Worm (Caenorhabditis elegans): ENCODE measurements around the gene rsks-1.

Gene rsks-1

ce11 chrIII:11289876-11290275, 45.0 kb downstream of the rsks-1 start:
- TF ChIP-seq lin-26 (GFP tag; IDR thresholded peaks at IDR 0.05), result no peak
- no peak for TF ChIP-seq hmg-20 (GFP tag; IDR thresholded peaks at IDR 0.05)
- no peak for TF ChIP-seq dpff-1 (tag; optimal IDR thresholded peaks at IDR 0.05)
- TF ChIP-seq zfh-2 (GFP tag; conservative IDR thresholded peaks at IDR 0.05), result no peak
- TF ChIP-seq lsl-1 (GFP tag; optimal IDR thresholded peaks at IDR 0.05), result peak; percentile 97
- 0 out of 2 replicates have a peak, but pooled peaks have one; percentile 31 for TF ChIP-seq ztf-28 (GFP tag; IDR thresholded peaks at IDR 0.05)
- TF ChIP-seq B0019.2 (GFP tag; conservative IDR thresholded peaks at IDR 0.05), result 0 out of 2 replicates have a peak, but pooled peaks have one; percentile 15
- no peak for TF ChIP-seq chd-7 (tag; optimal IDR thresholded peaks at IDR 0.05)
- TF ChIP-seq Y95B8A.8 (GFP tag; IDR thresholded peaks at IDR 0.05), result no peak
- no peak for TF ChIP-seq ztf-26 (tag; optimal IDR thresholded peaks at IDR 0.05)
- no peak for TF ChIP-seq nhr-179 (tag; optimal IDR thresholded peaks at IDR 0.05)
- TF ChIP-seq snpc-1.3 (tag; optimal IDR thresholded peaks at IDR 0.05; ENCODE audit: insufficient read depth), result peak; percentile 48
- peak; percentile 81 for TF ChIP-seq xnd-1 (tag; optimal IDR thresholded peaks at IDR 0.05)
- TF ChIP-seq ccch-3 (GFP tag; optimal IDR thresholded peaks at IDR 0.05), result no peak
- peak; percentile 70 for TF ChIP-seq efl-1 (GFP tag; optimal IDR thresholded peaks at IDR 0.05)
- TF ChIP-seq dox-1 (GFP tag; IDR thresholded peaks at IDR 0.05), result no peak
- no peak for TF ChIP-seq hmg-1.2 (GFP tag; IDR thresholded peaks at IDR 0.05)
- peak; percentile 49; the same call in 1 of the 2 replicates for TF ChIP-seq C17E4.6 (GFP tag; IDR thresholded peaks at IDR 0.05)
- TF ChIP-seq ceh-100 (GFP tag; IDR thresholded peaks at IDR 0.05), result 0 out of 2 replicates have a peak, but pooled peaks have one; percentile 29
- TF ChIP-seq die-1 (tag; optimal IDR thresholded peaks at IDR 0.05), result no peak
- peak; percentile 86 for TF ChIP-seq F33H1.4 (GFP tag; IDR thresholded peaks at IDR 0.05)
- TF ChIP-seq tbp1 (GFP tag; optimal IDR thresholded peaks at IDR 0.05), result no peak
- TF ChIP-seq nfya-2 (GFP tag; IDR thresholded peaks at IDR 0.05), result no peak
- no peak for TF ChIP-seq pha-4 (tag; optimal IDR thresholded peaks at IDR 0.05)
- TF ChIP-seq lin-54 (GFP tag; optimal IDR thresholded peaks at IDR 0.05), result peak; percentile 74
- 0 out of 2 replicates have a peak, but pooled peaks have one; percentile 31 for TF ChIP-seq aptf-2 (GFP tag; conservative IDR thresholded peaks at IDR 0.05)
- peak; percentile 62 for TF ChIP-seq snpc-3.4 (tag; optimal IDR thresholded peaks at IDR 0.05)
- no peak for TF ChIP-seq lin-40 (tag; optimal IDR thresholded peaks at IDR 0.05)
- 0 out of 2 replicates have a peak, but pooled peaks have one; percentile 22 for TF ChIP-seq pbrm-1 (GFP tag; IDR thresholded peaks at IDR 0.05)
- no peak for TF ChIP-seq attf-5 (GFP tag; optimal IDR thresholded peaks at IDR 0.05)
- 0 out of 2 replicates have a peak, but pooled peaks have one; percentile 15 for TF ChIP-seq Y79H2A.3 (GFP tag; conservative IDR thresholded peaks at IDR 0.05)
- TF ChIP-seq snpc-1.1 (tag; optimal IDR thresholded peaks at IDR 0.05; ENCODE audit: insufficient read depth), result peak; percentile 44
- TF ChIP-seq ztf-18 (tag; optimal IDR thresholded peaks at IDR 0.05), result no peak
- no peak; the same call in 1 of the 2 replicates for TF ChIP-seq lir-1 (GFP tag; conservative IDR thresholded peaks at IDR 0.05)
- TF ChIP-seq sea-2 (GFP tag; IDR thresholded peaks at IDR 0.05), result no peak
- TF ChIP-seq Y53F4B.3 (GFP tag; IDR thresholded peaks at IDR 0.05), result no peak
- no peak for TF ChIP-seq egrh-3 (GFP tag; IDR thresholded peaks at IDR 0.05)
- no peak for TF ChIP-seq hlh-26 (GFP tag; conservative IDR thresholded peaks at IDR 0.05)
- TF ChIP-seq akir-1 (GFP tag; optimal IDR thresholded peaks at IDR 0.05), result no peak
- TF ChIP-seq zim-3 (tag; optimal IDR thresholded peaks at IDR 0.05), result no peak
- no peak for TF ChIP-seq mxl-1 (tag; optimal IDR thresholded peaks at IDR 0.05)
- no peak for TF ChIP-seq cebp-1 (GFP tag; IDR thresholded peaks at IDR 0.05)
- TF ChIP-seq cebp-1 (tag; optimal IDR thresholded peaks at IDR 0.05), result no peak
- peak; percentile 24; the same call in 1 of the 2 replicates for TF ChIP-seq mcd-1 (GFP tag; IDR thresholded peaks at IDR 0.05)
- peak; percentile 85 for TF ChIP-seq madf-8 (GFP tag; conservative IDR thresholded peaks at IDR 0.05)
- TF ChIP-seq F49E8.2 (tag; optimal IDR thresholded peaks at IDR 0.05; ENCODE audit: insufficient read depth), result peak; percentile 63
- TF ChIP-seq hlh-12 (tag; optimal IDR thresholded peaks at IDR 0.05), result no peak
- peak; percentile 74 for TF ChIP-seq ceh-91 (GFP tag; IDR thresholded peaks at IDR 0.05)
